Worm (Caenorhabditis elegans): ENCODE results near the gene srv-27.

Gene srv-27

DNA sequence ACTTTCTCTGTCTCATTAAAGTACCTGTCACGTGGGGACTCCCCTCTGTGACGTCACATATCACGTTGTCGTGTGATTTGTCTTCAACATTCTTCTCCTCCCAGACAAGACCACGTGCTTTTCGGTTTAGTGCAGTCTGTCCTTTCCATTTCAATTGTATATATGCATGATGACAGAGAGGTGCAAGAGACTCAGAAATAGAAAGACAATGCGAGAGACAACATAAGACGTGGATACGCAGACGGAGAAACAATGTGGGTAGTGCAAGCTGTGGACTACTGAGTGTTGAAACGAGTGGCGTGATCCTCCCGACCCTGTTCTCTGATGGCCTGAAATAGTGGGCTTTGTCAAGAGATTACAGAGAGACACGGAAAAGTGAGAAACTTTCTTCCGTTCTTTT, 38.6 kb upstream of the srv-27 start (continued):
- TF ChIP-seq nfya-1 (tag; optimal IDR thresholded peaks at IDR 0.05) (peak; percentile 82), ceh-45 (GFP tag; IDR thresholded peaks at IDR 0.05) (no peak), hlh-6 (tag; optimal IDR thresholded peaks at IDR 0.05) (no peak), unc-86 (tag; optimal IDR thresholded peaks at IDR 0.05) (no peak), madf-2 (tag; optimal IDR thresholded peaks at IDR 0.05) (no peak), ceh-22 (tag; optimal IDR thresholded peaks at IDR 0.05) (no peak), pha-4 (tag; optimal IDR thresholded peaks at IDR 0.05) (no peak), eyg-1 (tag; optimal IDR thresholded peaks at IDR 0.05) (no peak), hlh-15 (tag; optimal IDR thresholded peaks at IDR 0.05) (no peak), ceh-48 (tag; optimal IDR thresholded peaks at IDR 0.05) (no peak)

DNA sequence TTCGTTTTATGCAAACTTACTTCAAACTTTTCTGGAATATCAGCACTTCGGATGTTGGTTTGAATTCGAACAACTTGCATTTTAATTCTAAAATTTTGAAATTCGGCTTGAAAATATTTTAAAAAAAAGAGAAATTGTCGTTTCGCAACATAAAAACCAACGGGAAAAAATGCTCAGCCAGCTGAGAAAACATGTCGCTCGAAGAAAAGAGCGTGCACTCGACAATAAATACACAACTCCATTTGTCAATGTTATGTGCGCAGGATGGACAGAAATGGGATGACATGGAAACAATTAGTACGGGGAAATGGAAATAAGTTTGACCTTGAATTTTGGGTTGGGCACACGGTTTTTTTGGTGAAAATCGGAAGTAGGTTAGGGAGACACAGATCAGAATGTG, 37.8 kb upstream of the srv-27 start, which contains the start of gene mif-4:
Gene mif-4 (minus strand): TSS at position 87 of the 400 bp plus-strand sequence.
- TF ChIP-seq K09A11.1 (tag; optimal IDR thresholded peaks at IDR 0.05; ENCODE audit: insufficient read depth) (no peak), ets-4 (tag; optimal IDR thresholded peaks at IDR 0.05) (no peak), ceh-24 (tag; optimal IDR thresholded peaks at IDR 0.05) (no peak)

DNA sequence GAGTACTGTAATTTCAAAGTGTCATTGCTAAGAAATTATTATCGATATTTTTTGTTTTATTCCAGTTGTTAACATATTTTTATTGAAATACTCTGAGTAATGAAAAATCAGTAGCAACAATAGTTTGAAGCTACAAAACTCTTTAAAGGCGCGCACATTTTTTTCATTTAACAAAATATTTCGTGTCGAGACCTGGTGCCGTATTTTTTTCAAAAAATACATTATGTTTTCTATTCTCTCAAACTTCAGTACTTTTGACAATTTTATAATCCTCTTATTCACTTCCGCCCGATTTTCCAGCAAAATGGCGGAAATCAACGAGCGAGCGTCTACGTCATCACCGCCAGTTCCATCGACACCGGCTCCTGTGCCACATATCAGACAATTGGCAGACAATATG, 35.8 kb upstream of the srv-27 start, which contains the start of gene blos-2:
Gene blos-2 (plus strand): TSS at position 301 of the 400 bp plus-strand sequence.
- no peak for TF ChIP-seq ets-4 (tag; optimal IDR thresholded peaks at IDR 0.05)

DNA sequence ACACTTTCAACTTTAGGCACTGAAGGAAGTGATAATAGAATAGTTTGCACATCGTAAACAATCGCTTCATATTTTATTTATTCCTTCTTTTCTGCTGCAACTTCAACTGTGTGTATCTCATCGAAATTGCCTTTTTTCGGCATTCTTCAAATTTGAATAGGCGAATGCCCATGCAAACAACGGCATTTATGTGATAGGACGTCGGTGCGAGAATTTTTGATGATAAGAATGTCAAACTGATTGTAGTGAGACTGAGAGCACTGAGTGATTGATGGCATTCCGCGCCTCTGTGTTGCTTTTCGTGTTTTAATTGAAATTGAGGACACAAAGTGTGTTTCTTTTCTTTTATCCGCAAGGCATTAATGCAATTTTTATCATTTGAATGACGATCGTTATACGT, 32.6 kb upstream of the srv-27 start:
- TF ChIP-seq ahr-1 (tag; optimal IDR thresholded peaks at IDR 0.05) (no peak), tbx-7 (tag; optimal IDR thresholded peaks at IDR 0.05) (no peak), rnt-1 (tag; optimal IDR thresholded peaks at IDR 0.05) (peak; percentile 11), elt-4 (tag; optimal IDR thresholded peaks at IDR 0.05) (no peak), elt-2 (tag; optimal IDR thresholded peaks at IDR 0.05) (peak; percentile 56)

DNA sequence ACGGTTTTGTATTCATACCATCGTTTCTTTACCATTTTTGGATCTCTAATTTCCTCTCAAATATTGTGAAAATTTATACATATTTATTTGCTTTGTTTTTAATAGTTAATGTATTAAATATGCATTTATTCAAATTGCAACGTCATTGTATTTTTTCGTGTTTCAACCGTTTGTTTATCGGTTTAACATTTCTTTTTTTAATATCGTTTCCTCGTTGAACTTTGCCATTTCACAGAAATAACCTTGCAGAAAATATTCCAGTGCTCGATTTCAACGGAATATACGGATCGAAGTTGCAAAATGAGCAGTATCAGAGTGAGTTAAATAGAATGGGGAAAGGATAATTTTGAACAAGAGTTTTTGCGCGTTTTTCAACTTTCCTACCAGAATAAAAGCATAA, 31.2 kb upstream of the srv-27 start, which contains the start of gene seu-1:
Gene seu-1 (plus strand): TSS at position 301 of the 400 bp plus-strand sequence.
- no peak for TF ChIP-seq ceh-18 (tag; optimal IDR thresholded peaks at IDR 0.05)
- no peak for TF ChIP-seq dve-1 (tag; optimal IDR thresholded peaks at IDR 0.05)
- TF ChIP-seq F13H6.1 (tag; optimal IDR thresholded peaks at IDR 0.05) = no peak
- no peak for TF ChIP-seq hlh-13 (GFP tag; optimal IDR thresholded peaks at IDR 0.05)
- no peak for TF ChIP-seq tbx-2 (tag; optimal IDR thresholded peaks at IDR 0.05)
- no peak for TF ChIP-seq pqm-1 (tag; optimal IDR thresholded peaks at IDR 0.05)
- TF ChIP-seq T23F11.4 (GFP tag; optimal IDR thresholded peaks at IDR 0.05) = no peak
- TF ChIP-seq ceh-6 (GFP tag; optimal IDR thresholded peaks at IDR 0.05) = no peak
- TF ChIP-seq gmeb-2 (tag; optimal IDR thresholded peaks at IDR 0.05) = no peak
- no peak for TF ChIP-seq nfya-1 (tag; optimal IDR thresholded peaks at IDR 0.05)
- no peak for TF ChIP-seq pax-1 (tag; optimal IDR thresholded peaks at IDR 0.05)
- no peak for TF ChIP-seq pag-3 (tag; optimal IDR thresholded peaks at IDR 0.05; ENCODE audit: borderline replicate concordance)
- no peak for TF ChIP-seq sox-4 (tag; optimal IDR thresholded peaks at IDR 0.05)
- no peak for TF ChIP-seq lin-11 (tag; optimal IDR thresholded peaks at IDR 0.05)
- TF ChIP-seq unc-3 (GFP tag; conservative IDR thresholded peaks at IDR 0.05) = no peak
- TF ChIP-seq unc-3 (tag; optimal IDR thresholded peaks at IDR 0.05) = no peak

DNA sequence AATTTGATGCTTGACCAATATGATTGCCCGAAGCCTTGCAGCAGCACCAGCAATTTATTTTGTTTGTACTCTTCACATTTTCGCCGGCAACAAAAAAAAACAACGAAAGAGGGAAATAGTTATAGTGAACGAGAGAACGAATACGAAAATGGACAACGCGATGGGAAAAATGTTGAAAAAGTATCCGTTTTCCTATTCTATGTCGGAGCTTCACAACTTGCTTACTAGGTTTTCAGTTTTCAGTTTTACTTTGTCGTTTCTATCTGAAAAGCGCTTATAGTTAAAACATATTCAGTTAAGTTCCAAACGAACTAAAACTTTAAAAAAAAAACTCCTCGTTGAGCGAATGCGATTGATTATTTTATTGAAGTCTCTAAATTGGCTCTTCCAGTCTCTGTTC, 30.0 kb upstream of the srv-27 start:
- TF ChIP-seq K02D7.2 (tag; optimal IDR thresholded peaks at IDR 0.05) (no peak), dmd-4 (tag; optimal IDR thresholded peaks at IDR 0.05; ENCODE audit: borderline replicate concordance) (no peak), unc-3 (GFP tag; conservative IDR thresholded peaks at IDR 0.05) (no peak), unc-3 (tag; optimal IDR thresholded peaks at IDR 0.05) (no peak), elt-4 (tag; optimal IDR thresholded peaks at IDR 0.05) (no peak)

Data from whole organism, late embryonic.